Worm (Caenorhabditis elegans) whole organism, L2 larva: ENCODE data around the gene fbxa-83.

ENCODE experiments used
- ama-1 ChIP-seq: fragments of 150-350 bp; optimal IDR thresholded peaks from 2 replicates; lab custom pipeline; 2018; ENCODE audit warnings: inconsistent platforms
- blmp-1 ChIP-seq: sonication (generic microtip); optimal IDR thresholded peaks from 2 replicates; lab custom pipeline; 2017; ENCODE audit warnings: missing genetic modification characterization, mild to moderate bottlenecking, missing compliant biosample characterization, antibody characterized with exemption, moderate library complexity; ENCODE audit not compliant: insufficient read depth
- dmd-4 ChIP-seq: sonication (generic microtip); optimal IDR thresholded peaks from 2 replicates; lab custom pipeline; 2017; ENCODE audit warnings: missing biosample characterization, missing genetic modification characterization
- egl-27 ChIP-seq: sonication (generic microtip); optimal IDR thresholded peaks from 3 replicates; lab custom pipeline; 2017; ENCODE audit warnings: missing biosample characterization, missing genetic modification reagents, missing genetic modification characterization
- mdl-1 ChIP-seq, 2 experiments: fragments of 150-350 bp in 1 of 2; sonication (generic microtip) in 1 of 2; optimal IDR thresholded peaks; 2 replicates each; lab custom pipeline; 2017; ENCODE audit warnings: missing biosample characterization in 2 of 2, missing genetic modification characterization in 2 of 2
- nhr-12 ChIP-seq: fragments of 150-350 bp; optimal IDR thresholded peaks from 2 replicates; lab custom pipeline; 2014; ENCODE audit warnings: missing biosample characterization, missing genetic modification characterization
- nhr-21 ChIP-seq: fragments of 150-350 bp; optimal IDR thresholded peaks from 2 replicates; lab custom pipeline; 2014; ENCODE audit warnings: missing biosample characterization, missing genetic modification characterization
- nhr-25 ChIP-seq: fragments of 150-350 bp; sonication (generic microtip); optimal IDR thresholded peaks from 3 replicates; lab custom pipeline; 2014; ENCODE audit warnings: missing biosample characterization, missing genetic modification characterization
- skn-1 ChIP-seq: sonication (generic microtip); optimal IDR thresholded peaks from 2 replicates; lab custom pipeline; 2017; ENCODE audit warnings: missing biosample characterization, missing genetic modification characterization
- sma-9 ChIP-seq, 2 experiments: fragments of 150-350 bp in 1 of 2; sonication (generic microtip) in 1 of 2; optimal IDR thresholded peaks; 2 replicates each; lab custom pipeline; 2014 to 2016; ENCODE audit warnings: missing genetic modification characterization in 2 of 2, mild to moderate bottlenecking in 1 of 2, missing biosample characterization in 1 of 2, missing compliant biosample characterization in 1 of 2, missing genetic modification reagents in 1 of 2, moderate library complexity in 1 of 2
- snpc-4 ChIP-seq: fragments of 150-350 bp; optimal IDR thresholded peaks from 2 replicates; lab custom pipeline; 2014; ENCODE audit warnings: missing biosample characterization, missing genetic modification characterization
- zag-1 ChIP-seq: fragments of 150-350 bp; optimal IDR thresholded peaks from 2 replicates; lab custom pipeline; 2014; ENCODE audit warnings: missing biosample characterization, missing genetic modification characterization

- no peak for TF ChIP-seq nhr-25 (tag; lab: Kevin White, UChicago)
- TF ChIP-seq nhr-12 (tag; lab: Kevin White, UChicago) = no peak
- TF ChIP-seq skn-1 (tag; lab: Kevin White, UChicago) = no peak
- no peak for TF ChIP-seq sma-9 (GFP tag; optimal IDR thresholded peaks at IDR 0.05; lab: Kevin White, UChicago)
- no peak for TF ChIP-seq sma-9 (tag; optimal IDR thresholded peaks at IDR 0.05; lab: Kevin White, UChicago)
- TF ChIP-seq blmp-1 (tag; lab: Kevin White, UChicago) = no peak
- TF ChIP-seq nhr-21 (tag; lab: Kevin White, UChicago) = peak; percentile 14
- no peak for TF ChIP-seq ama-1 (lab: Kevin White, UChicago)
- TF ChIP-seq mdl-1 (tag; optimal IDR thresholded peaks at IDR 0.05; lab: Kevin White, UChicago) = no peak
- TF ChIP-seq egl-27 (tag; lab: Kevin White, UChicago) = no peak
- TF ChIP-seq snpc-4 (tag; lab: Kevin White, UChicago) = no peak
- TF ChIP-seq dmd-4 (tag; lab: Kevin White, UChicago) = no peak
- TF ChIP-seq zag-1 (tag; lab: Kevin White, UChicago) = no peak
Observed at ce11 chrIV:14274834-14275233, 51.3 kb downstream of the fbxa-83 start.
